Worm (Caenorhabditis elegans): ENCODE results near the gene nas-31.
A peak's percentile ranks its signal among the peaks of the same experiment; 100 is the strongest.

Gene nas-31

DNA sequence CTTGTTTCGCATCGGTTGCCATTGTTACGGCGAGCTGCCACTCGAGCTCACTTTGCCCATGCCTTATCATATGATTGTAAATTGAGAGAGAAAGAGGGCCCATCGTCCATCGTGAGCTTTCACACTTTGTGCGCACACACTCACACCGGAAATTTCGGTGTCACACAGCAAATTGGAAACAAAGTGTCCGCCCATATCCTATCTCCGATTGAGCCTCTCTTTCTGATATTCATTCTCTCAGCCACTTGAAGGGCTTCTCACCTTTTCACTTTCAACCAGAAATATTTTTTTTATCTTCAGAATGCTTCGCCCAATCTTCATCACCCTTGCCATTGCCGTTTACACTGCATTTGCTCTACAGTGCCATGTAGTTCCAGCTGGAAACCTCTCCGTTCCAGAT is 7.9 kb upstream of the nas-31 start, which contains the start of gene F58B4.3:
Gene F58B4.3 (plus strand): TSS at position 301 of the 400 bp plus-strand sequence.
- TF ChIP-seq sup-37 (GFP tag; optimal IDR thresholded peaks at IDR 0.05) (no peak), unc-62 (GFP tag; optimal IDR thresholded peaks at IDR 0.05) (no peak), ztf-11 (tag; optimal IDR thresholded peaks at IDR 0.05) (no peak), fkh-8 (tag; optimal IDR thresholded peaks at IDR 0.05) (peak; percentile 64), nhr-12 (tag; optimal IDR thresholded peaks at IDR 0.05) (no peak), ztf-4 (tag; optimal IDR thresholded peaks at IDR 0.05) (no peak), egl-27 (tag; optimal IDR thresholded peaks at IDR 0.05) (no peak), alr-1 (tag; optimal IDR thresholded peaks at IDR 0.05; ENCODE audit: borderline replicate concordance) (no peak), mef-2 (tag; optimal IDR thresholded peaks at IDR 0.05) (no peak), pax-3 (tag; optimal IDR thresholded peaks at IDR 0.05) (peak; percentile 31), nhr-71 (tag; optimal IDR thresholded peaks at IDR 0.05) (peak; percentile 16), ama-1 (optimal IDR thresholded peaks at IDR 0.05) (no peak), nhr-19 (GFP tag; conservative IDR thresholded peaks at IDR 0.05) (no peak), ets-5 (GFP tag; IDR thresholded peaks at IDR 0.05) (no peak)

DNA sequence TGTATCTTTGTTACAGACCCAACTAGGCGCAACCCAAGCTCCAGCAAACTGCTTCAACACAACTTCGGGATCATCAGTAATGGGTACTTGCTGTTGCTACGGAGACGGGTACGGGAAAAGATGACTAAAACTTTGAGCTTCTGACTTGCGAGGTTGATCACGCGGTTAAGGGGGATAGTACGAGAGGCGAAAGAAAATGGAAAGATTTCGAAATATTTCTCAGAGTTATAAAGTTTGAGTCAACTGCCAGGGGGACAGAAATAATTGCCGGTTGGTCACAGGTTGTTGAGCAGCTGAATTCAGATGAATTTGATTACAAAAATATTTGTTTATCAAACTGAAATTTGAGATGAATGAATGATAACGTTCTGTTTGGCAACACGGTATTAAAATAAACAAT is 4.0 kb upstream of the nas-31 start:
- TF ChIP-seq lin-14 (GFP tag; optimal IDR thresholded peaks at IDR 0.05), result peak; percentile 6
- TF ChIP-seq nhr-20 (tag; optimal IDR thresholded peaks at IDR 0.05), result peak; percentile 22
- no peak for TF ChIP-seq efl-1 (optimal IDR thresholded peaks at IDR 0.05)
- peak in 1 of 2 experiments; percentile 15 for TF ChIP-seq efl-1 (GFP tag; optimal IDR thresholded peaks at IDR 0.05 in 1 of 2)
- peak; percentile 68 for TF ChIP-seq fkh-8 (tag; optimal IDR thresholded peaks at IDR 0.05)
- TF ChIP-seq pax-3 (tag; optimal IDR thresholded peaks at IDR 0.05), result no peak
- TF ChIP-seq skn-1 (tag; optimal IDR thresholded peaks at IDR 0.05), result peak; percentile 53
- no peak for TF ChIP-seq hpl-2 (GFP tag; optimal IDR thresholded peaks at IDR 0.05)
- TF ChIP-seq nhr-71 (tag; optimal IDR thresholded peaks at IDR 0.05), result peak; percentile 57

DNA sequence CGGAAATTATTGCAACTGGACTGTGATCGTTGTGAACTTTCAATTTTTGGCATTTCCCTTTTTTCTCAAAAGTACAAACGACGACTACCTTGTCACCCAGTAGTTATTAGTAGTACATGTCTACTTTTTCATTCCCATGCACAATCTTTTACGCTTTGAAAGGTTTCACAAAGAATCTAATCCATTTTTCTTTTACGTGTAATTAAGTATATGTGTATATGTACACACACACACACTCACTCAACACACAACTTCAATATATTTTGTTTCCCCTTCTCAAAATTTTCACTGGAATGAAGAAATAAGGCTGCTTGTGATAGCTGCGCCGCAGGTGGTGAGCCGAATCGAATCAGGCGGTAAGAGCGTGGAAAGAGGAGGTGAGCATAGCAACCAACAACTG is 3.1 kb upstream of the nas-31 start, which contains the start of gene F58B4.6:
Gene F58B4.6 (plus strand): TSS at position 301 of the 400 bp plus-strand sequence.
- TF ChIP-seq pax-3 (tag; optimal IDR thresholded peaks at IDR 0.05) (peak; percentile 17), hlh-4 (tag; optimal IDR thresholded peaks at IDR 0.05) (no peak), fkh-8 (tag; optimal IDR thresholded peaks at IDR 0.05) (peak; percentile 71), sox-4 (tag; optimal IDR thresholded peaks at IDR 0.05) (no peak), dsc-1 (tag; optimal IDR thresholded peaks at IDR 0.05) (no peak), ets-5 (GFP tag; IDR thresholded peaks at IDR 0.05) (no peak), snpc-4 (tag; optimal IDR thresholded peaks at IDR 0.05) (no peak), nhr-71 (tag; optimal IDR thresholded peaks at IDR 0.05) (peak; percentile 12), unc-98 (GFP tag; IDR thresholded peaks at IDR 0.05) (no peak), nhr-47 (tag; optimal IDR thresholded peaks at IDR 0.05) (peak; percentile 20)

DNA sequence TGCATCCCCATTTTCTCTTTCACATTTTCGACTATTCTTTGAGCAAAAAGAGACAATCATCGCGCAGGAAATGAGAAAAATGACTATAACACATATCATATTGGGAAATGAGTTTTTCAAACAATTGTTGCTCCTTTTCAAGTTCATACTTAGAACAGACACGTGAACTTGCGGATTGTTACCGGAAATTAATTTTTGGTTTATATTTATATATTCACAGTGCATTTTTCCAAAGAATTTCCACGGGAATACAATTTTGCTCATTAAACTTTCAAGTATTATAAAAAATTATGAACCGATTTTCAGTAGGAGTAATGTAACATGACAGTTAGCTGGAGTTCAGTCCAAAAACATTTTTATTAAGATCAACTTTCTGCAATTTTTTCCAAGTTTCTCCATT is 1.6 kb upstream of the nas-31 start, which contains the start of gene F58B4.7:
Gene F58B4.7 (minus strand): TSS at position 101 of the 400 bp plus-strand sequence.
- no peak for TF ChIP-seq ama-1 (optimal IDR thresholded peaks at IDR 0.05)
- TF ChIP-seq fkh-8 (tag; optimal IDR thresholded peaks at IDR 0.05), result no peak
- TF ChIP-seq unc-30 (tag; optimal IDR thresholded peaks at IDR 0.05), result no peak
- TF ChIP-seq nhr-12 (tag; optimal IDR thresholded peaks at IDR 0.05), result no peak
- TF ChIP-seq elt-2 (tag; optimal IDR thresholded peaks at IDR 0.05), result no peak
- TF ChIP-seq aha-1 (tag; optimal IDR thresholded peaks at IDR 0.05), result no peak
- no peak for TF ChIP-seq nhr-71 (tag; optimal IDR thresholded peaks at IDR 0.05)
- TF ChIP-seq zag-1 (tag; optimal IDR thresholded peaks at IDR 0.05), result no peak
- no peak for TF ChIP-seq lin-13 (GFP tag; optimal IDR thresholded peaks at IDR 0.05)
- TF ChIP-seq lin-35 (GFP tag; optimal IDR thresholded peaks at IDR 0.05), result no peak
- no peak for TF ChIP-seq nhr-85 (tag)
- TF ChIP-seq lin-39 (tag; optimal IDR thresholded peaks at IDR 0.05), result no peak
- TF ChIP-seq isw-1 (GFP tag; IDR thresholded peaks at IDR 0.05), result no peak
- no peak for TF ChIP-seq blmp-1 (tag; optimal IDR thresholded peaks at IDR 0.05)
- no peak for TF ChIP-seq egl-13 (tag; optimal IDR thresholded peaks at IDR 0.05)
- TF ChIP-seq sox-4 (tag; optimal IDR thresholded peaks at IDR 0.05), result no peak

Data from whole organism, L1 larva.